Worm (Caenorhabditis elegans) whole organism, midembryonic: ENCODE data around the gene bed-2.

Experiments used
- T22C8.4 ChIP-seq: fragments of 200-800 bp; sonication (Bioruptor generic); IDR thresholded peaks from 2 replicates; pipeline ENCODE4 v1.3.6; 2022; ENCODE audit warnings: missing genetic modification characterization, missing compliant biosample characterization
- cog-1 ChIP-seq: sonication (generic microtip); optimal IDR thresholded peaks from 2 replicates; lab custom pipeline; 2016; ENCODE audit warnings: missing genetic modification characterization, missing compliant biosample characterization
- flt-1 ChIP-seq: fragments of 200-800 bp; sonication (Bioruptor generic); IDR thresholded peaks from 2 replicates; pipeline ENCODE4 v1.3.6; 2022; ENCODE audit warnings: missing genetic modification characterization, missing compliant biosample characterization
- klf-2 ChIP-seq: fragments of 200-800 bp; sonication (Bioruptor generic); conservative IDR thresholded peaks from 2 replicates; pipeline ENCODE4 v1.3.6; 2022; ENCODE audit warnings: missing genetic modification reagents, missing genetic modification characterization, missing compliant biosample characterization
- med-1 ChIP-seq: sonication (generic microtip); optimal IDR thresholded peaks from 2 replicates; lab custom pipeline; 2017; ENCODE audit warnings: missing genetic modification characterization, mild to moderate bottlenecking, missing compliant biosample characterization, antibody characterized with exemption, missing genetic modification reagents; ENCODE audit not compliant: insufficient read depth
- ref-1 ChIP-seq: fragments of 200-800 bp; sonication (Bioruptor generic); conservative IDR thresholded peaks from 2 replicates; pipeline ENCODE4 v1.3.6; 2022; ENCODE audit warnings: missing genetic modification reagents, missing genetic modification characterization, missing compliant biosample characterization
- tab-1 ChIP-seq: fragments of 200-800 bp; sonication (Bioruptor generic); IDR thresholded peaks from 2 replicates; pipeline ENCODE4 v1.3.6; 2022; ENCODE audit warnings: missing genetic modification characterization, missing compliant biosample characterization
- ztf-23 ChIP-seq: fragments of 200-800 bp; sonication (Bioruptor generic); IDR thresholded peaks from 2 replicates; pipeline ENCODE4 v1.3.6; 2022; ENCODE audit warnings: missing genetic modification reagents, missing genetic modification characterization, missing compliant biosample characterization
- ztf-29 ChIP-seq: fragments of 200-800 bp; sonication (Bioruptor generic); IDR thresholded peaks from 2 replicates; pipeline ENCODE4 v1.3.6; 2022; ENCODE audit warnings: missing genetic modification reagents, missing genetic modification characterization, missing compliant biosample characterization

Gene bed-2

DNA sequence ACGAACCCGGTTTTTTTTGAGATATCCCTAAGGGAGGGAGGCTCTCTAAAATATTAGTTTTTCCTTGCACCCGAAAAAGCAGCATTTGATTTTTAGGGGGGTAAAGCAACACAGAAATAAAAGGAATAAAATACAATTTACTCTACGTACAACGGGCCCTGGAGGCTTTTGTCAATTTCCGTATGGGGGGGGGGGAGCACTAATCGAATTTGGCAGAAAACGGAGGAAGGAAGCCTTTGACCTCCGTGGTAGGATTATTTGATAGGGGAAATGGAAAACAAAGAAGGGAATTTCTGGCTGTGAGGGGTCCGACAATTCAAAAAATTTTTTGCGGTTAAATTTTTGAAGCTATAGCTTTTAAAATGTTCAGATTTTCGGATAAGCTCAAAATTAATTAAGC, 12.7 kb downstream of the bed-2 start:
- no peak for TF ChIP-seq ref-1
- TF ChIP-seq T22C8.4 (GFP tag; lab: Robert Waterston, UW), result no peak
- no peak for TF ChIP-seq tab-1
- no peak for TF ChIP-seq med-1 (GFP tag; lab: Kevin White, UChicago)
- TF ChIP-seq ztf-23 (GFP tag; lab: Robert Waterston, UW), result no peak
- no peak for TF ChIP-seq klf-2
- no peak for TF ChIP-seq flt-1 (GFP tag; lab: Robert Waterston, UW)
- no peak for TF ChIP-seq ztf-29 (GFP tag; lab: Robert Waterston, UW)
- no peak for TF ChIP-seq cog-1 (tag; lab: Kevin White, UChicago)

DNA sequence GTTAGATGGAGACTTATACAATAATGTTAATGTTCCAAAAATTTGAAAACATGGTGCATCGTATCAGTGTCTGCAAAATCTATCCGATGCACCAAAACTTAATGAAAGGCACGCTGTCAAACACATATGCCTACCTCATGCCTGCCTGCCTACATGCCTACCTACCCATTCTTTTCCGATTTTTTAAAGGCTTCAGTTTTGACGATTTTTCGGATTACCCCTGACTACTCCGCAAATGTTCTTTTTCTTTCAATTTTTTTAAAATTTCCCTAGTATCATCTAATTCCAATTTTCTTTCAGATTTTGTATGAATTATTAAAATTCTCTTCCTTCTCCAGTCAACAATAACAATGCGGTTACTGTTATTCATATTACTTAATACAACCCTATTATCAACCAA, 14.0 kb downstream of the bed-2 start, which contains the start of gene plr-1:
Gene plr-1, plus strand, starts transcription at position 301 of the 400 bp plus-strand sequence.
- no peak for TF ChIP-seq T22C8.4 (GFP tag; lab: Robert Waterston, UW)

DNA sequence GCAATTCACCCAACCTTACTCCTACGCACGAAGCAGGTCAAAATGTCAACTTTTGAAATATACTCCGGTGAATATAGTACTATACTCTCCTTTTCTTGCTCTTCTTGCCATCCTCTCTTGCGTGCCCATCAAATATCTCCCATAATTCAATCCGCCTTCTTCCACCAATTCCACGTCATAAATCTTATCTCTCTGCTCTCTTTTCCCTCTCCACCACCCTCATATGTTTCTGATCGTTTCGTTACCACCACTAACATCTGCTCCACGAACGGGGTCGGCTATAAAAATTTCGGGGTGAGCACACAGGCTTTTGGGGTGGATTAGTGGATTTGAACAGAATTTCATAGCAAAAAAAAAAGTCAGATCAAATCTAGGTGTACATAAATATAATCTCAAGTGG, 16.6 kb downstream of the bed-2 start:
- TF ChIP-seq ztf-23 (GFP tag; lab: Robert Waterston, UW) (no peak), klf-2 (no peak), ref-1 (no peak), cog-1 (tag; lab: Kevin White, UChicago) (no peak), T22C8.4 (GFP tag; lab: Robert Waterston, UW) (no peak), med-1 (GFP tag; lab: Kevin White, UChicago) (no peak), ztf-29 (GFP tag; lab: Robert Waterston, UW) (no peak), flt-1 (GFP tag; lab: Robert Waterston, UW) (no peak), tab-1 (no peak)

DNA sequence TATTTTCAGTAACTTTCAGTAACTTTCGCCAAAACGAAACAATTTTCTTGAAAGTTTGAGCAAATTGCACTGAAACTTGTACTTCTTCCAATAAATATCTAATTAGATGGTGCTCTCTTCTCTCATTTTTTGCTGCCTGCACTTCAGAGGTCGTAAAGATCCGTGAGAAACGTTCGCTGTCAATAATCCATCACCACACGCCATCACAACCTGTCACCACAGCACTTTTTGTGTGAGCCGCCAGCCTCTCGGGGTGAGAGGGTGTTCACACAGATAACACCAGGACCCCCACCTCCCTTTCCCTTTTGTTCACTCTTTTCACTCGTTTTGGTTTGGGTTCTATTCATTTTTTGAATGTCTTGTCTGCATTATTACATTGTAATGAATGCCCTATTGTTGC, 18.1 kb downstream of the bed-2 start:
- TF ChIP-seq klf-2 (no peak), cog-1 (tag; lab: Kevin White, UChicago) (no peak), tab-1 (no peak), T22C8.4 (GFP tag; lab: Robert Waterston, UW) (no peak), flt-1 (GFP tag; lab: Robert Waterston, UW) (no peak), ztf-29 (GFP tag; lab: Robert Waterston, UW) (no peak), ztf-23 (GFP tag; lab: Robert Waterston, UW) (no peak), med-1 (GFP tag; lab: Kevin White, UChicago) (no peak), ref-1 (no peak)

- TF ChIP-seq cog-1 (tag; lab: Kevin White, UChicago) (no peak), tab-1 (no peak), T22C8.4 (GFP tag; lab: Robert Waterston, UW) (no peak), ztf-23 (GFP tag; lab: Robert Waterston, UW) (no peak), ref-1 (no peak), ztf-29 (GFP tag; lab: Robert Waterston, UW) (no peak), med-1 (GFP tag; lab: Kevin White, UChicago) (no peak), klf-2 (no peak), flt-1 (GFP tag; lab: Robert Waterston, UW) (no peak)
Observed at ce11 chrIII:11451380-11451779, 19.2 kb downstream of the bed-2 start.

DNA sequence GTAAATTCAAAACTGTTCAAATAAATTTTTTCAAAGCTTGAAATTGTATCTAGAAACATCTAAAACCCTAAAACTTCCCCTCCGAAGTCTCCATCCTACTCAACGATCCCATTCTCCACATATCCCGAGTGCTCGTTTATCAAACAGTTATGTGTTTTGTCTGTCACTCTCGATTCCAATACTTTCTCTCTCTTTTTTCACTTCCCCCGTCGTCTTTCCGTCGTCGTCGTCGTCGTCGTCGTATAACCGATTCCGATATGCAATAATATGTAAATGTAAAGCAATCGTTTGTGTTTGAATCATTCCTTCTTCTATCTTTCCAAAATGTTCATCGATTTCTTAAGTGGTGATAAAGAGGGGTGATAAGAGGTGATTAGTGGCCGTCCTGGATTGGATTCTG, 22.3 kb downstream of the bed-2 start:
- no peak for TF ChIP-seq tab-1
- no peak for TF ChIP-seq cog-1 (tag; lab: Kevin White, UChicago)

- TF ChIP-seq med-1 (GFP tag; lab: Kevin White, UChicago) (no peak), T22C8.4 (GFP tag; lab: Robert Waterston, UW) (no peak), ref-1 (no peak), flt-1 (GFP tag; lab: Robert Waterston, UW) (no peak), klf-2 (no peak)
Observed at ce11 chrIII:11446826-11447225, 23.8 kb downstream of the bed-2 start.

DNA sequence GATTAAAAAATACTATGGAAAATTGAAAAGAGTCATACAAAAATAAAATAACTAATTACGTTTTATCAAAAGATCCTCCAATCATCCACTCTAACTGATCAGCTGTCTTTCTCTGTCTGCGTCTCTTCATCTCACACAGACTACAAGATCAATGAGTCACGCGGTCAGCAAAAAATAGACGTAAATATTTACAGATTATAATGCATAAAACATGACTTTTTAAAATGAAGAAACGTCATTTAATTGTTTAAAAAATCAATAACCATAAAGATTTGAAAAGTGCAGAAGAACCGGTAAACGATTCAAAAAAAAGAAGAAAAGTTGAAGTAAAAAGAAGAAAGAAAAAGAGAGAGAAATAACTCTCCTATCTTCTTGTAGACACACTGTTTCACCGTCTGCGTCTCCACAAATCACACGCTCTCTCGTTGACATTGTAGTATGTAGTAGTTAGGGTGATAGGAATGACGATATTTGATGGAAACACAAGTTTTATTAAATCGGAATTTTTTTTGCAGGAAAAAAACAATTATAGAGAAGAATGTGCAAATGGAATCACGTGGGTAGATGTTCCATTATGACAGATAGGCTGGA, 25.7 kb downstream of the bed-2 start:
- TF ChIP-seq ztf-23 (GFP tag; lab: Robert Waterston, UW) (no peak), cog-1 (tag; lab: Kevin White, UChicago) (no peak), ref-1 (no peak), flt-1 (GFP tag; lab: Robert Waterston, UW) (no peak), ztf-29 (GFP tag; lab: Robert Waterston, UW) (no peak), med-1 (GFP tag; lab: Kevin White, UChicago) (no peak), klf-2 (no peak), T22C8.4 (GFP tag; lab: Robert Waterston, UW) (no peak), tab-1 (no peak)

- TF ChIP-seq cog-1 (tag; lab: Kevin White, UChicago) (no peak), ztf-23 (GFP tag; lab: Robert Waterston, UW) (no peak), T22C8.4 (GFP tag; lab: Robert Waterston, UW) (no peak), ref-1 (no peak), ztf-29 (GFP tag; lab: Robert Waterston, UW) (no peak), med-1 (GFP tag; lab: Kevin White, UChicago) (no peak), flt-1 (GFP tag; lab: Robert Waterston, UW) (no peak), tab-1 (no peak), klf-2 (no peak)
Observed at ce11 chrIII:11443408-11443994, 27.1 kb downstream of the bed-2 start.

DNA sequence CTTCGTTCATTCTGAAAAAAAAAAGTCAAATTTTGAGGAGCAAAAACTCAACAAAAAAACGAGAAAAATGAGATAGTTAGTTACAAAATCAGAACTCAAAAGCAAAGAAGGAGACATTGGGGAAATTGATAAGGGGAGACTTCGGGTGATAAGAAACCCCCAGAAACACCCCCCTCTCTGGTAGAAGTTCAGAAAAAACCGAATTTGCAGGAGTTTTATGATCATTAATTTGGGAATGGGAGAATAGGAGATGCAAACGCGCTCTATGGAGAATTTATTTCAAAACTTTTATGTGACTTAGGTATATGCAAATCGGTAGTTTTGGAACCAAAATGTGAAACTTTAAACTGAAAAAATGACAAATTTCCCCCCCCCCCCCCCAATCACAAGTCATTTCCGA, 28.1 kb downstream of the bed-2 start, which contains the start of gene sbp-1:
Gene sbp-1, minus strand, starts transcription at position 11 of the 400 bp plus-strand sequence.
- TF ChIP-seq klf-2 (no peak), med-1 (GFP tag; lab: Kevin White, UChicago) (no peak), tab-1 (no peak), ztf-29 (GFP tag; lab: Robert Waterston, UW) (no peak), cog-1 (tag; lab: Kevin White, UChicago) (no peak), ref-1 (no peak), T22C8.4 (GFP tag; lab: Robert Waterston, UW) (no peak), ztf-23 (GFP tag; lab: Robert Waterston, UW) (no peak), flt-1 (GFP tag; lab: Robert Waterston, UW) (no peak)
